Fruit fly (Drosophila melanogaster) whole organism, embryonic: ENCODE results near the gene CG4101.

Experiments used
- Atf3 ChIP-seq: fragments of 200-800 bp; sonication (Bioruptor generic); optimal IDR thresholded peaks from 3 replicates; lab custom pipeline; 2016; ENCODE audit warnings: missing biosample characterization, missing genetic modification characterization
- Atf6 ChIP-seq: fragments of 200-800 bp; sonication (Bioruptor generic); IDR thresholded peaks from 2 replicates; pipeline ENCODE4 v1.3.6; 2022; ENCODE audit warnings: missing biosample characterization, missing genetic modification characterization
- Bdp1 ChIP-seq: fragments of 200-800 bp; sonication (Bioruptor generic); optimal IDR thresholded peaks from 3 replicates; lab custom pipeline; 2016; ENCODE audit warnings: missing biosample characterization, missing genetic modification characterization
- CG1024 ChIP-seq: fragments of 200-800 bp; sonication (Bioruptor generic); IDR thresholded peaks from 2 replicates; pipeline ENCODE4 v1.3.6; 2022; ENCODE audit warnings: missing biosample characterization, missing genetic modification characterization
- CG11456 ChIP-seq: fragments of 200-800 bp; sonication (Bioruptor generic); IDR thresholded peaks from 3 replicates; pipeline ENCODE4 v1.3.6; 2022; ENCODE audit warnings: missing biosample characterization, missing genetic modification characterization
- CG13894 ChIP-seq: fragments of 200-800 bp; sonication (Bioruptor generic); optimal IDR thresholded peaks from 3 replicates; lab custom pipeline; 2018; ENCODE audit warnings: missing biosample characterization, mild to moderate bottlenecking, missing genetic modification characterization, moderate library complexity
- CG15073 ChIP-seq: fragments of 200-800 bp; sonication (Bioruptor generic); optimal IDR thresholded peaks from 2 replicates; lab custom pipeline; 2016; ENCODE audit warnings: missing biosample characterization, missing genetic modification characterization
- CG15269 ChIP-seq: fragments of 200-800 bp; sonication (Bioruptor generic); optimal IDR thresholded peaks from 2 replicates; lab custom pipeline; 2018; ENCODE audit warnings: missing biosample characterization, mild to moderate bottlenecking, missing genetic modification characterization, moderate library complexity
- CG1603 ChIP-seq: fragments of 200-800 bp; sonication (Bioruptor generic); optimal IDR thresholded peaks from 2 replicates; lab custom pipeline; 2019; ENCODE audit warnings: missing biosample characterization, mild to moderate bottlenecking, missing genetic modification characterization, moderate library complexity
- CG16815 ChIP-seq: fragments of 200-800 bp; sonication (Bioruptor generic); optimal IDR thresholded peaks from 3 replicates; lab custom pipeline; 2017; ENCODE audit warnings: missing biosample characterization, mild to moderate bottlenecking, missing genetic modification characterization
- CG1792 ChIP-seq: fragments of 200-800 bp; sonication (Bioruptor generic); optimal IDR thresholded peaks from 2 replicates; lab custom pipeline; 2016; ENCODE audit warnings: missing biosample characterization, missing genetic modification characterization
- CG18011 ChIP-seq: fragments of 200-800 bp; sonication (Bioruptor generic); optimal IDR thresholded peaks from 2 replicates; lab custom pipeline; 2017; ENCODE audit warnings: missing biosample characterization, missing genetic modification characterization, mild to moderate bottlenecking, moderate library complexity, missing genotype
- CG2120 ChIP-seq: fragments of 200-800 bp; sonication (Bioruptor generic); optimal IDR thresholded peaks from 3 replicates; lab custom pipeline; 2016; ENCODE audit warnings: missing biosample characterization, missing genetic modification characterization
- CG31365 ChIP-seq: fragments of 200-800 bp; sonication (Bioruptor generic); optimal IDR thresholded peaks from 2 replicates; lab custom pipeline; 2018; ENCODE audit warnings: missing biosample characterization, mild to moderate bottlenecking, missing genetic modification characterization
- CG3726 ChIP-seq: fragments of 200-800 bp; sonication (Bioruptor generic); IDR thresholded peaks from 3 replicates; pipeline ENCODE4, ENCODE4 v1.3.6; 2022; ENCODE audit warnings: missing biosample characterization, missing genetic modification characterization
- CG4282 ChIP-seq: fragments of 200-800 bp; sonication (Bioruptor generic); optimal IDR thresholded peaks from 2 replicates; lab custom pipeline; 2016; ENCODE audit warnings: missing biosample characterization, missing genetic modification characterization
- CG4730 ChIP-seq: fragments of 200-800 bp; sonication (Bioruptor generic); IDR thresholded peaks from 2 replicates; pipeline ENCODE4 v1.3.6; 2022; ENCODE audit warnings: missing biosample characterization, missing genetic modification characterization
- CG6254 ChIP-seq: fragments of 200-800 bp; sonication (Bioruptor generic); optimal IDR thresholded peaks from 3 replicates; lab custom pipeline; 2017; ENCODE audit warnings: mild to moderate bottlenecking, missing biosample characterization, missing genetic modification reagents, missing genetic modification characterization
- CG6683 ChIP-seq: fragments of 200-800 bp; sonication (Bioruptor generic); optimal IDR thresholded peaks from 2 replicates; lab custom pipeline; 2017; ENCODE audit warnings: missing biosample characterization, mild to moderate bottlenecking, missing genetic modification characterization, missing genetic modification reagents
- CG7271 ChIP-seq: fragments of 200-800 bp; sonication (Bioruptor generic); optimal IDR thresholded peaks from 2 replicates; lab custom pipeline; 2018; ENCODE audit warnings: missing biosample characterization, mild to moderate bottlenecking, missing genetic modification characterization, moderate library complexity
- CG8290 ChIP-seq, 3 experiments: fragments of 200-800 bp; sonication (Bioruptor generic); optimal IDR thresholded peaks; 2 replicates each; lab custom pipeline; 2016 to 2019; ENCODE audit warnings: missing biosample characterization in 3 of 3, missing genetic modification characterization in 3 of 3, mild to moderate bottlenecking in 2 of 3, moderate library complexity in 1 of 3
- D19B ChIP-seq: fragments of 200-800 bp; sonication (Bioruptor generic); optimal IDR thresholded peaks from 2 replicates; lab custom pipeline; 2017; ENCODE audit warnings: missing biosample characterization, mild to moderate bottlenecking, missing genetic modification characterization
- Dek ChIP-seq: fragments of 200-800 bp; sonication (Bioruptor generic); optimal IDR thresholded peaks from 3 replicates; lab custom pipeline; 2019; ENCODE audit warnings: missing biosample characterization, mild to moderate bottlenecking, missing genetic modification characterization, moderate library complexity
- Dll ChIP-seq: fragments of 200-800 bp; sonication (Bioruptor generic); IDR thresholded peaks from 4 replicates; pipeline ENCODE4 v1.3.6; 2022; ENCODE audit warnings: missing biosample characterization, missing genetic modification characterization; ENCODE audit not compliant: partially characterized antibody
- Ets97D ChIP-seq: fragments of 200-800 bp; sonication (Bioruptor generic); optimal IDR thresholded peaks from 3 replicates; lab custom pipeline; 2016; ENCODE audit warnings: missing biosample characterization, missing genetic modification characterization
- Fer2 ChIP-seq: fragments of 200-800 bp; sonication (Bioruptor generic); optimal IDR thresholded peaks from 2 replicates; lab custom pipeline; 2018; ENCODE audit warnings: missing biosample characterization, mild to moderate bottlenecking, missing genetic modification characterization, moderate library complexity
- Med ChIP-seq: fragments of 200-800 bp; sonication (Bioruptor generic); peaks from one replicate; lab custom pipeline; 2016; ENCODE audit warnings: missing biosample characterization, missing genetic modification characterization, mild to moderate bottlenecking, inconsistent platforms, moderate library complexity
- Nf-YA ChIP-seq: fragments of 200-800 bp; sonication (Bioruptor generic); IDR thresholded peaks from 2 replicates; pipeline ENCODE4 v1.3.6; 2022; ENCODE audit warnings: missing biosample characterization, missing genetic modification characterization
- Sox100B ChIP-seq: fragments of 200-800 bp; sonication (Bioruptor generic); optimal IDR thresholded peaks from 3 replicates; lab custom pipeline; 2018; ENCODE audit warnings: missing biosample characterization, mild to moderate bottlenecking, missing genetic modification characterization
- Stat92E ChIP-seq, 3 experiments: fragments of >200 bp in 2 of 3; fragments of 200-800 bp in 1 of 3; sonication (Bioruptor generic) in 1 of 3; optimal IDR thresholded peaks; 2 replicates each; lab custom pipeline; 2017 to 2019; ENCODE audit warnings: missing biosample characterization in 3 of 3, missing genetic modification characterization in 3 of 3, mild to moderate bottlenecking in 1 of 3, moderate library complexity in 1 of 3
- Xrp1 ChIP-seq: fragments of 200-800 bp; sonication (Bioruptor generic); IDR thresholded peaks from 2 replicates; pipeline ENCODE4 v1.3.6; 2022; ENCODE audit warnings: missing biosample characterization, missing genetic modification characterization
- amos ChIP-seq: fragments of 200-800 bp; sonication (Bioruptor generic); IDR thresholded peaks from 2 replicates; pipeline ENCODE4 v1.3.6; 2022; ENCODE audit warnings: missing biosample characterization, missing genetic modification characterization; ENCODE audit not compliant: partially characterized antibody
- crc ChIP-seq: fragments of 200-800 bp; sonication (Bioruptor generic); optimal IDR thresholded peaks from 2 replicates; lab custom pipeline; 2016; ENCODE audit warnings: missing biosample characterization, missing genetic modification characterization
- dan ChIP-seq: fragments of 200-800 bp; sonication (Bioruptor generic); IDR thresholded peaks from 2 replicates; pipeline ENCODE4 v1.3.6; 2022; ENCODE audit warnings: missing biosample characterization, missing genetic modification characterization
- danr ChIP-seq: fragments of 200-800 bp; sonication (Bioruptor generic); IDR thresholded peaks from 2 replicates; pipeline ENCODE4 v1.3.6; 2022; ENCODE audit warnings: missing biosample characterization, missing genetic modification characterization
- esg ChIP-seq: fragments of 200-800 bp; sonication (Bioruptor generic); conservative IDR thresholded peaks from 2 replicates; pipeline ENCODE4 v1.3.6; 2022; ENCODE audit warnings: missing biosample characterization, missing genetic modification characterization
- eve ChIP-seq, 2 experiments: fragments of >200 bp; optimal IDR thresholded peaks; 2 replicates each; lab custom pipeline; 2017; ENCODE audit warnings: missing biosample characterization in 2 of 2, missing genetic modification characterization in 2 of 2
- exex ChIP-seq: fragments of 200-800 bp; sonication (Bioruptor generic); optimal IDR thresholded peaks from 4 replicates; lab custom pipeline; 2018; ENCODE audit warnings: missing biosample characterization, mild to moderate bottlenecking, missing genetic modification characterization, moderate library complexity
- eyg ChIP-seq: fragments of 200-800 bp; sonication (Bioruptor generic); optimal IDR thresholded peaks from 3 replicates; lab custom pipeline; 2016; ENCODE audit warnings: missing biosample characterization, missing genetic modification characterization
- fd102C ChIP-seq: fragments of 200-800 bp; sonication (Bioruptor generic); optimal IDR thresholded peaks from 2 replicates; lab custom pipeline; 2018; ENCODE audit warnings: missing biosample characterization, mild to moderate bottlenecking, missing genetic modification characterization, moderate library complexity
- gt ChIP-seq: fragments of 200-800 bp; sonication (Bioruptor generic); IDR thresholded peaks from 2 replicates; pipeline ENCODE4 v1.3.6; 2022; ENCODE audit warnings: missing biosample characterization, missing genetic modification characterization
- hth ChIP-seq: fragments of >200 bp; optimal IDR thresholded peaks from 2 replicates; lab custom pipeline; 2017; ENCODE audit warnings: inconsistent platforms
- jumu ChIP-seq: fragments of 200-800 bp; sonication (Bioruptor generic); optimal IDR thresholded peaks from 3 replicates; lab custom pipeline; 2016; ENCODE audit warnings: missing biosample characterization, missing genetic modification characterization
- mld ChIP-seq: fragments of 200-800 bp; sonication (Bioruptor generic); IDR thresholded peaks from 3 replicates; pipeline ENCODE4 v1.3.6; 2022; ENCODE audit warnings: missing biosample characterization, missing genetic modification characterization; ENCODE audit not compliant: partially characterized antibody
- pfk ChIP-seq: fragments of 200-800 bp; sonication (Bioruptor generic); optimal IDR thresholded peaks from 2 replicates; lab custom pipeline; 2018; ENCODE audit warnings: missing biosample characterization, mild to moderate bottlenecking, missing genetic modification characterization, moderate library complexity
- pzg ChIP-seq: fragments of 200-800 bp; sonication (Bioruptor generic); optimal IDR thresholded peaks from 3 replicates; lab custom pipeline; 2018; ENCODE audit warnings: missing biosample characterization, mild to moderate bottlenecking, missing genetic modification characterization, moderate library complexity
- sens ChIP-seq: fragments of 200-800 bp; sonication (Bioruptor generic); peaks from one replicate; lab custom pipeline; 2016; ENCODE audit warnings: missing biosample characterization, missing genetic modification characterization
- slou ChIP-seq: fragments of 200-800 bp; sonication (Bioruptor generic); optimal IDR thresholded peaks from 3 replicates; lab custom pipeline; 2016; ENCODE audit warnings: missing biosample characterization, missing genetic modification characterization
- ttk ChIP-seq: fragments of 200-800 bp; sonication (Bioruptor generic); IDR thresholded peaks from 2 replicates; pipeline ENCODE4 v2.1.2; 2022; ENCODE audit warnings: missing biosample characterization, missing genetic modification characterization
- tx ChIP-seq: fragments of 200-800 bp; sonication (Bioruptor generic); optimal IDR thresholded peaks from 2 replicates; lab custom pipeline; 2016; ENCODE audit warnings: missing biosample characterization, missing genetic modification characterization
- unc-4 ChIP-seq: fragments of 200-800 bp; sonication (Bioruptor generic); IDR thresholded peaks from 2 replicates; pipeline ENCODE4 v1.3.6; 2022; ENCODE audit warnings: missing biosample characterization, missing genetic modification characterization; ENCODE audit not compliant: partially characterized antibody

Gene CG4101

DNA sequence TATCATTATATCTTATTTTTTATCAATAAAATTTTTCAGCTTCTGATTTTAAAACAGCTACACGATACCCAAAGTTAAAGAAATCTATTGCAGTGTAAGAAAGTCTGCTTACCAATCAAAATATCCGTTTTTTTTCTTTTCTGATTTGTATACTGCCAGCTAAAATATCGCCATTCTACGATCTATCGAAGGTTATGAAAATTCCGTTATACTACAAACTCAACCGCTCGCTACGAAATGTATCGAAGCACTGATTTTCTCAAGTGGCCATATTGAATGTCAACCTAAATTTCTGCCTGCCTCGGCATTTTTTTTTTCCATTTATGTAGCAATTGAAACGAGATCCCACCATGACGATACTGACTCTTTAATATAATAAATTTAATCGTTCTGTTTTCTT is 32.2 kb upstream of the CG4101 start, which contains the start of gene nxf2 (continued):
- TF ChIP-seq Med (GFP tag; lab: Kevin White, UChicago) (no peak), exex (no peak), mld (GFP tag; lab: Robert Waterston, UW) (0 out of 3 replicates have a peak, but pooled peaks have one; percentile 6), pfk (GFP tag; lab: Kevin White, UChicago) (no peak), crc (no peak), Bdp1 (GFP tag; lab: Kevin White, UChicago) (no peak), Sox100B (no peak), CG2120 (GFP tag; lab: Kevin White, UChicago) (no peak), Stat92E (GFP tag; optimal IDR thresholded peaks at IDR 0.05; lab: Kevin White, UChicago) (no peak), CG6683 (GFP tag; lab: Kevin White, UChicago) (no peak), CG3726 (GFP tag; lab: Robert Waterston, UW) (no peak), Atf3 (GFP tag; lab: Kevin White, UChicago) (no peak), gt (no peak), eve (GFP tag; optimal IDR thresholded peaks at IDR 0.05; lab: Kevin White, UChicago) (no peak), CG15269 (tag; lab: Kevin White, UChicago) (no peak), D19B (GFP tag; lab: Kevin White, UChicago) (no peak), CG6254 (GFP tag; lab: Kevin White, UChicago) (no peak), eyg (GFP tag; lab: Kevin White, UChicago) (no peak), Ets97D (GFP tag; lab: Kevin White, UChicago) (no peak), pzg (GFP tag; lab: Kevin White, UChicago) (no peak), CG18011 (GFP tag; lab: Kevin White, UChicago) (no peak), CG7271 (no peak), sens (GFP tag; lab: Kevin White, UChicago) (peak; percentile 83), CG16815 (no peak), fd102C (GFP tag; lab: Kevin White, UChicago) (no peak), CG4282 (GFP tag; lab: Kevin White, UChicago) (no peak), Atf6 (GFP tag; lab: Robert Waterston, UW) (no peak), amos (peak; percentile 65), CG4730 (GFP tag; lab: Robert Waterston, UW) (no peak), CG1603 (tag; lab: Kevin White, UChicago) (no peak), slou (no peak), danr (GFP tag; lab: Robert Waterston, UW) (no peak), Dek (tag; lab: Kevin White, UChicago) (no peak), CG1792 (GFP tag; lab: Kevin White, UChicago) (no peak), CG1024 (GFP tag; lab: Robert Waterston, UW) (no peak), ttk (GFP tag; lab: Robert Waterston, UW) (no peak), Fer2 (tag; lab: Kevin White, UChicago) (no peak), hth (lab: Kevin White, UChicago) (no peak), dan (GFP tag; lab: Robert Waterston, UW) (no peak), tx (GFP tag; lab: Kevin White, UChicago) (no peak), CG11456 (GFP tag; lab: Robert Waterston, UW) (no peak), Nf-YA (GFP tag; lab: Robert Waterston, UW) (no peak), CG8290 (GFP tag; optimal IDR thresholded peaks at IDR 0.05; lab: Kevin White, UChicago) (no peak), CG8290 (tag; optimal IDR thresholded peaks at IDR 0.05; lab: Kevin White, UChicago) (no peak), Xrp1 (GFP tag; lab: Robert Waterston, UW) (0 out of 2 replicates have a peak, but pooled peaks have one; percentile 25), CG13894 (tag; lab: Kevin White, UChicago) (no peak), Dll (peak; percentile 59; the same call in 2 of the 4 replicates), unc-4 (peak; percentile 54), CG31365 (tag; lab: Kevin White, UChicago) (no peak), CG15073 (GFP tag; lab: Kevin White, UChicago) (no peak), esg (GFP tag; lab: Robert Waterston, UW) (no peak), jumu (GFP tag; lab: Kevin White, UChicago) (no peak)
